Worm (Caenorhabditis elegans) whole organism, young adult: ENCODE measurements around the gene F31F6.3.

Source experiments
- F22D6.2 ChIP-seq: sonication (generic microtip); optimal IDR thresholded peaks from 2 replicates; lab custom pipeline; 2016; ENCODE audit warnings: mild to moderate bottlenecking, missing genetic modification characterization, missing compliant biosample characterization
- F23B12.7 ChIP-seq: sonication (generic microtip); optimal IDR thresholded peaks from 2 replicates; lab custom pipeline; 2017; ENCODE audit warnings: missing genetic modification characterization, mild to moderate bottlenecking, missing compliant biosample characterization, antibody characterized with exemption, moderate library complexity; ENCODE audit not compliant: insufficient read depth
- F33H1.4 ChIP-seq: fragments of 200-800 bp; sonication (Bioruptor generic); IDR thresholded peaks from 2 replicates; pipeline ENCODE4 v1.3.6; 2022; ENCODE audit warnings: missing genetic modification reagents, missing genetic modification characterization, missing compliant biosample characterization
- F39B2.1 ChIP-seq: fragments of 200-800 bp; sonication (Bioruptor generic); IDR thresholded peaks from 2 replicates; pipeline ENCODE4 v1.3.6; 2022; ENCODE audit warnings: missing genetic modification reagents, missing genetic modification characterization, missing compliant biosample characterization
- F49E8.2 ChIP-seq: sonication (generic microtip); optimal IDR thresholded peaks from 3 replicates; lab custom pipeline; 2017; ENCODE audit warnings: missing genetic modification characterization, mild to moderate bottlenecking, missing compliant biosample characterization, antibody characterized with exemption, moderate library complexity; ENCODE audit not compliant: insufficient read depth
- F52B5.7 ChIP-seq: sonication (generic microtip); optimal IDR thresholded peaks from 2 replicates; lab custom pipeline; 2016; ENCODE audit warnings: mild to moderate bottlenecking, missing genetic modification characterization, missing compliant biosample characterization
- F55B11.4 ChIP-seq: sonication (generic microtip); optimal IDR thresholded peaks from 2 replicates; lab custom pipeline; 2016; ENCODE audit warnings: missing compliant biosample characterization, missing genetic modification characterization, borderline replicate concordance; ENCODE audit not compliant: insufficient read depth
- T07F8.4 ChIP-seq: sonication (generic microtip); optimal IDR thresholded peaks from 2 replicates; lab custom pipeline; 2016; ENCODE audit warnings: mild to moderate bottlenecking, missing genetic modification characterization, moderate library complexity, missing compliant biosample characterization
- Y56A3A.18 ChIP-seq: fragments of 200-800 bp; sonication (Bioruptor generic); IDR thresholded peaks from 2 replicates; pipeline ENCODE4 v1.3.6; 2022; ENCODE audit warnings: missing genetic modification reagents, missing genetic modification characterization, missing compliant biosample characterization
- Y79H2A.3 ChIP-seq: fragments of 200-800 bp; sonication (Bioruptor generic); conservative IDR thresholded peaks from 2 replicates; pipeline ENCODE4 v1.3.6; 2022; ENCODE audit warnings: missing genetic modification reagents, missing genetic modification characterization, missing compliant biosample characterization
- akir-1 ChIP-seq: fragments of 200-800 bp; sonication (Bioruptor generic); optimal IDR thresholded peaks from 2 replicates; lab custom pipeline; 2018; ENCODE audit warnings: mild to moderate bottlenecking, missing genetic modification characterization, moderate library complexity, missing compliant biosample characterization
- attf-3 ChIP-seq: fragments of 200-800 bp; sonication (Bioruptor generic); conservative IDR thresholded peaks from 2 replicates; pipeline ENCODE4 v1.3.6; 2022; ENCODE audit warnings: missing genetic modification reagents, missing genetic modification characterization, missing compliant biosample characterization
- ccch-3 ChIP-seq: fragments of 200-800 bp; sonication (Bioruptor generic); optimal IDR thresholded peaks from 2 replicates; lab custom pipeline; 2018; ENCODE audit warnings: mild to moderate bottlenecking, missing genetic modification characterization, missing compliant biosample characterization
- cebp-1 ChIP-seq, 2 experiments: fragments of 200-800 bp in 1 of 2; sonication (Bioruptor generic) in 1 of 2; sonication (generic microtip) in 1 of 2; IDR thresholded peaks in 1 of 2; optimal IDR thresholded peaks in 1 of 2; 2 replicates each; pipeline versions ENCODE4 v1.3.6 to Lab custom; 2017 to 2022; ENCODE audit warnings: missing compliant biosample characterization in 2 of 2, missing genetic modification characterization in 2 of 2, mild to moderate bottlenecking in 1 of 2, missing genetic modification reagents in 1 of 2, moderate library complexity in 1 of 2
- cebp-2 ChIP-seq: fragments of 200-800 bp; sonication (Bioruptor generic); IDR thresholded peaks from 2 replicates; pipeline ENCODE4 v1.3.6; 2022; ENCODE audit warnings: missing genetic modification characterization, missing compliant biosample characterization
- dox-1 ChIP-seq: fragments of 200-800 bp; sonication (Bioruptor generic); IDR thresholded peaks from 2 replicates; pipeline ENCODE4 v1.3.6; 2022; ENCODE audit warnings: missing genetic modification reagents, missing genetic modification characterization, missing compliant biosample characterization
- dpff-1 ChIP-seq: sonication (generic microtip); optimal IDR thresholded peaks from 2 replicates; lab custom pipeline; 2017; ENCODE audit warnings: mild to moderate bottlenecking, missing genetic modification characterization, missing compliant biosample characterization
- dpl-1 ChIP-seq: fragments of 150-350 bp; optimal IDR thresholded peaks from 2 replicates; lab custom pipeline; 2014; ENCODE audit warnings: missing biosample characterization, missing genetic modification reagents, missing genetic modification characterization
- efl-1 ChIP-seq: fragments of 150-350 bp; optimal IDR thresholded peaks from 2 replicates; lab custom pipeline; 2014; ENCODE audit warnings: missing biosample characterization, missing genetic modification reagents, missing genetic modification characterization
- egl-18 ChIP-seq: fragments of 200-800 bp; sonication (Bioruptor generic); IDR thresholded peaks from 2 replicates; pipeline ENCODE4 v1.3.6; 2022; ENCODE audit warnings: missing genetic modification reagents, missing genetic modification characterization, missing compliant biosample characterization
- hmg-20 ChIP-seq: fragments of 200-800 bp; sonication (Bioruptor generic); IDR thresholded peaks from 2 replicates; pipeline ENCODE4 v1.3.6; 2022; ENCODE audit warnings: missing genetic modification reagents, missing genetic modification characterization, missing compliant biosample characterization
- let-607 ChIP-seq, 2 experiments: fragments of 200-800 bp in 1 of 2; sonication (Bioruptor generic) in 1 of 2; sonication (generic microtip) in 1 of 2; optimal IDR thresholded peaks; 2 replicates each; lab custom pipeline; 2016 to 2018; ENCODE audit warnings: mild to moderate bottlenecking in 2 of 2, missing compliant biosample characterization in 2 of 2, missing genetic modification characterization in 2 of 2, moderate library complexity in 2 of 2, missing genotype in 1 of 2
- lin-40 ChIP-seq: sonication (generic microtip); optimal IDR thresholded peaks from 2 replicates; lab custom pipeline; 2016; ENCODE audit warnings: missing genetic modification characterization, mild to moderate bottlenecking, missing compliant biosample characterization, missing genotype, missing genetic modification reagents
- madf-8 ChIP-seq: fragments of 200-800 bp; sonication (Bioruptor generic); conservative IDR thresholded peaks from 2 replicates; pipeline ENCODE4 v1.3.6; 2022; ENCODE audit warnings: missing genetic modification reagents, missing genetic modification characterization, missing compliant biosample characterization
- mcd-1 ChIP-seq: fragments of 200-800 bp; sonication (Bioruptor generic); IDR thresholded peaks from 2 replicates; pipeline ENCODE4 v1.3.6; 2022; ENCODE audit warnings: missing genetic modification reagents, missing genetic modification characterization, missing compliant biosample characterization
- mxl-1 ChIP-seq: sonication (generic microtip); optimal IDR thresholded peaks from 2 replicates; lab custom pipeline; 2016; ENCODE audit warnings: missing genetic modification characterization, missing compliant biosample characterization
- nhr-80 ChIP-seq: sonication (generic microtip); optimal IDR thresholded peaks from 2 replicates; lab custom pipeline; 2016; ENCODE audit warnings: missing genetic modification characterization, missing compliant biosample characterization
- nhr-90 ChIP-seq: sonication (generic microtip); optimal IDR thresholded peaks from 2 replicates; lab custom pipeline; 2016; ENCODE audit warnings: missing genotype, mild to moderate bottlenecking, missing genetic modification characterization, missing compliant biosample characterization
- rpc-1 ChIP-seq, 2 experiments: fragments of 150-350 bp in 1 of 2; sonication (generic microtip) in 1 of 2; optimal IDR thresholded peaks; 2 replicates each; lab custom pipeline; 2014 to 2018; ENCODE audit warnings: missing biosample characterization in 1 of 2, missing genetic modification characterization in 1 of 2, missing genetic modification reagents in 1 of 2, missing genotype in 1 of 2
- snpc-4 ChIP-seq, 5 experiments: fragments of 150-350 bp in 1 of 5; sonication (generic microtip) in 4 of 5; optimal IDR thresholded peaks; 2 replicates each; lab custom pipeline; 2014 to 2018; ENCODE audit warnings: missing genetic modification characterization in 5 of 5, missing biosample characterization in 3 of 5, antibody characterized with exemption in 2 of 5, mild to moderate bottlenecking in 2 of 5, missing compliant biosample characterization in 2 of 5, missing genotype in 2 of 5, moderate library complexity in 2 of 5, missing genetic modification reagents in 1 of 5
- ztf-22 ChIP-seq: fragments of 200-800 bp; sonication (Bioruptor generic); optimal IDR thresholded peaks from 2 replicates; lab custom pipeline; 2018; ENCODE audit warnings: mild to moderate bottlenecking, missing genetic modification characterization, moderate library complexity, missing compliant biosample characterization
- ztf-28 ChIP-seq: fragments of 200-800 bp; sonication (Bioruptor generic); IDR thresholded peaks from 2 replicates; pipeline ENCODE4 v1.3.6; 2022; ENCODE audit warnings: missing genetic modification reagents, missing genetic modification characterization, missing compliant biosample characterization

Gene F31F6.3

ce11 chrX:14877691-14878090 is 5.0 kb upstream of the F31F6.3 start (continued):
- TF ChIP-seq mcd-1 (no peak), F52B5.7 (tag; lab: Kevin White, UChicago) (no peak), ztf-28 (GFP tag; lab: Robert Waterston, UW) (no peak), Y56A3A.18 (GFP tag; lab: Robert Waterston, UW) (peak; percentile 43; the same call in 1 of the 2 replicates), lin-40 (tag; lab: Kevin White, UChicago) (no peak), F49E8.2 (tag; lab: Kevin White, UChicago) (no peak), mxl-1 (tag; lab: Kevin White, UChicago) (no peak), cebp-2 (GFP tag; lab: Robert Waterston, UW) (no peak), F22D6.2 (tag; lab: Kevin White, UChicago) (no peak), F33H1.4 (GFP tag; lab: Robert Waterston, UW) (no peak), dpl-1 (GFP tag; lab: Kevin White, UChicago) (no peak), F23B12.7 (tag; lab: Kevin White, UChicago) (no peak), F39B2.1 (GFP tag; lab: Robert Waterston, UW) (no peak), dpff-1 (tag; lab: Kevin White, UChicago) (no peak), nhr-80 (tag; lab: Kevin White, UChicago) (no peak), efl-1 (GFP tag; lab: Kevin White, UChicago) (no peak), let-607 (tag; optimal IDR thresholded peaks at IDR 0.05; lab: Kevin White, UChicago) (no peak), madf-8 (no peak)

- no peak for TF ChIP-seq akir-1 (GFP tag; lab: Kevin White, UChicago)
- TF ChIP-seq rpc-1 (optimal IDR thresholded peaks at IDR 0.05; lab: Kevin White, UChicago): no peak
- TF ChIP-seq rpc-1 (tag; optimal IDR thresholded peaks at IDR 0.05; lab: Kevin White, UChicago): no peak
Measured at ce11 chrX:14875668-14876067, 3.0 kb upstream of the F31F6.3 start, which contains the start of gene sssh-1. Gene sssh-1 (plus strand): TSS chrX:14875968.

ce11 chrX:14871780-14872179 is 887 bp downstream of the F31F6.3 start, which contains the start of gene F31F6.2:
Gene F31F6.2 (minus strand): TSS chrX:14871880.
- TF ChIP-seq ztf-28 (GFP tag; lab: Robert Waterston, UW): no peak

- TF ChIP-seq nhr-90 (tag; lab: Kevin White, UChicago) (no peak), Y79H2A.3 (GFP tag; lab: Robert Waterston, UW) (no peak)
Measured at ce11 chrX:14868200-14868599, 4.5 kb downstream of the F31F6.3 start, which contains the start of gene F31F6.1. Gene F31F6.1 (minus strand): TSS chrX:14868300.

- TF ChIP-seq dox-1 (GFP tag; lab: Robert Waterston, UW) (no peak), hmg-20 (GFP tag; lab: Robert Waterston, UW) (no peak), T07F8.4 (tag; lab: Kevin White, UChicago) (no peak), cebp-1 (GFP tag; IDR thresholded peaks at IDR 0.05; lab: Robert Waterston, UW) (no peak), cebp-1 (tag; optimal IDR thresholded peaks at IDR 0.05; lab: Kevin White, UChicago) (no peak), F55B11.4 (tag; lab: Kevin White, UChicago) (no peak), ccch-3 (no peak), Y79H2A.3 (GFP tag; lab: Robert Waterston, UW) (no peak), akir-1 (GFP tag; lab: Kevin White, UChicago) (no peak), ztf-22 (no peak), snpc-4 (GFP tag; optimal IDR thresholded peaks at IDR 0.05; lab: Kevin White, UChicago) (no peak), snpc-4 (tag; optimal IDR thresholded peaks at IDR 0.05; lab: Kevin White, UChicago) (no peak), attf-3 (no peak), egl-18 (GFP tag; lab: Robert Waterston, UW) (no peak)
Measured at ce11 chrX:14865744-14866143, 6.9 kb downstream of the F31F6.3 start, which contains the start of gene C27C12.3. Gene C27C12.3 (minus strand): TSS chrX:14865844.
